Worm (Caenorhabditis elegans): ENCODE measurements around the gene R03D7.2.
A peak's percentile ranks its signal among the peaks of the same experiment; 100 is the strongest.

The R03D7.2 gene

ce11 chrII:10933948-10934722, 849 bp downstream of the R03D7.2 start:
- TF ChIP-seq gei-8 (GFP tag; optimal IDR thresholded peaks at IDR 0.05) (no peak), lin-38 (GFP tag; IDR thresholded peaks at IDR 0.05) (peak; percentile 60), lin-13 (GFP tag; optimal IDR thresholded peaks at IDR 0.05) (peak; percentile 13), unc-62 (GFP tag; optimal IDR thresholded peaks at IDR 0.05 in 1 of 2) (peak in 1 of 2 experiments; percentile 20), unc-62 (tag; optimal IDR thresholded peaks at IDR 0.05) (no peak), ceh-28 (tag; optimal IDR thresholded peaks at IDR 0.05) (no peak), arid-1 (GFP tag; conservative IDR thresholded peaks at IDR 0.05) (0 out of 2 replicates have a peak, but pooled peaks have one; percentile 8), snpc-4 (tag; optimal IDR thresholded peaks at IDR 0.05) (no peak), F49E8.2 (tag; optimal IDR thresholded peaks at IDR 0.05; ENCODE audit: borderline replicate concordance) (peak; percentile 25), set-16 (GFP tag; IDR thresholded peaks at IDR 0.05) (peak; percentile 19; the same call in 1 of the 2 replicates)

ce11 chrII:10932725-10933124, 2.3 kb downstream of the R03D7.2 start:
- TF ChIP-seq set-16 (GFP tag; IDR thresholded peaks at IDR 0.05), result peak; percentile 96
- peak; percentile 62; the same call in 1 of the 2 replicates for TF ChIP-seq egl-43 (GFP tag; IDR thresholded peaks at IDR 0.05)
- 0 out of 2 replicates have a peak, but pooled peaks have one; percentile 6 for TF ChIP-seq Y48G9A.11 (GFP tag; IDR thresholded peaks at IDR 0.05)

- TF ChIP-seq dmd-8 (GFP tag; IDR thresholded peaks at IDR 0.05), result no peak
- TF ChIP-seq dmd-6 (GFP tag; IDR thresholded peaks at IDR 0.05), result no peak
- TF ChIP-seq egl-27 (tag; optimal IDR thresholded peaks at IDR 0.05), result no peak
- no peak for TF ChIP-seq sdz-12 (GFP tag; optimal IDR thresholded peaks at IDR 0.05)
- no peak for TF ChIP-seq hlh-30 (tag; optimal IDR thresholded peaks at IDR 0.05; ENCODE audit: insufficient read depth)
- no peak for TF ChIP-seq R02D3.7 (tag; optimal IDR thresholded peaks at IDR 0.05)
- TF ChIP-seq tag-97 (GFP tag; IDR thresholded peaks at IDR 0.05), result no peak
- no peak for TF ChIP-seq set-16 (GFP tag; IDR thresholded peaks at IDR 0.05)
- TF ChIP-seq ceh-20 (GFP tag; IDR thresholded peaks at IDR 0.05), result no peak
- TF ChIP-seq zag-1 (tag; optimal IDR thresholded peaks at IDR 0.05), result no peak
- no peak for TF ChIP-seq ceh-82 (tag; optimal IDR thresholded peaks at IDR 0.05)
- no peak for TF ChIP-seq mxl-2 (GFP tag; conservative IDR thresholded peaks at IDR 0.05)
- no peak for TF ChIP-seq zip-2 (tag; optimal IDR thresholded peaks at IDR 0.05)
- TF ChIP-seq mdl-1 (tag; optimal IDR thresholded peaks at IDR 0.05), result no peak
These were observed 2.7 kb downstream of the R03D7.2 start for ce11 chrII:10932305-10932704.

- TF ChIP-seq pqm-1 (tag; optimal IDR thresholded peaks at IDR 0.05) (no peak), daf-19 (GFP tag; conservative IDR thresholded peaks at IDR 0.05) (no peak), F44E2.7 (GFP tag; IDR thresholded peaks at IDR 0.05) (0 out of 2 replicates have a peak, but pooled peaks have one; percentile 62), php-3 (GFP tag; IDR thresholded peaks at IDR 0.05) (peak; percentile 35; the same call in 1 of the 2 replicates), lin-38 (GFP tag; IDR thresholded peaks at IDR 0.05) (peak; percentile 33; the same call in 1 of the 2 replicates), dpl-1 (GFP tag; optimal IDR thresholded peaks at IDR 0.05) (no peak), ama-1 (optimal IDR thresholded peaks at IDR 0.05) (peak; percentile 62), nhr-111 (GFP tag; optimal IDR thresholded peaks at IDR 0.05) (peak; percentile 5), nhr-102 (tag; optimal IDR thresholded peaks at IDR 0.05) (no peak), aha-1 (tag) (peak; percentile 95), dmd-6 (GFP tag; IDR thresholded peaks at IDR 0.05) (peak; percentile 13; the same call in 1 of the 2 replicates), hif-1 (tag; optimal IDR thresholded peaks at IDR 0.05) (peak in 1 of 2 experiments; percentile 22), ceh-20 (GFP tag; IDR thresholded peaks at IDR 0.05) (0 out of 2 replicates have a peak, but pooled peaks have one; percentile 7), duxl-1 (tag; optimal IDR thresholded peaks at IDR 0.05; ENCODE audit: poor library complexity) (no peak)
These were observed 4.0 kb downstream of the R03D7.2 start for ce11 chrII:10930678-10931650.
